In genomic region chr2L:3872283-3872682, dm6 we compare ENCODE assay signal across 1 fruit fly cellular context.
TF ChIP-seq lines count a peak whose summit lies in the region.

CG31957 (minus strand) TSS chr2L:3872458.

TF ChIP-seq in whole organism, embryonic, 481 proteins besides CTCF, POLR2A, EP300 and RAD21 (continued from another document and continues in another):
- TF ChIP-seq nerfin-2 (GFP tag; IDR thresholded peaks at IDR 0.05; lab: Robert Waterston, UW; ENCODE audit: partially characterized antibody): peak; percentile 85
- peak; percentile 28 for TF ChIP-seq CoRest (tag; optimal IDR thresholded peaks at IDR 0.05; lab: Kevin White, UChicago)
- no peak for TF ChIP-seq CG10274 (GFP tag; optimal IDR thresholded peaks at IDR 0.05; lab: Kevin White, UChicago)
- TF ChIP-seq CG17361 (GFP tag; IDR thresholded peaks at IDR 0.05; lab: Robert Waterston, UW): no peak
- no peak for TF ChIP-seq crol (GFP tag; IDR thresholded peaks at IDR 0.05; lab: Robert Waterston, UW)
- no peak for TF ChIP-seq mirr (GFP tag; optimal IDR thresholded peaks at IDR 0.05; lab: Kevin White, UChicago)
- no peak for TF ChIP-seq CG31224 (GFP tag; IDR thresholded peaks at IDR 0.05; lab: Robert Waterston, UW)
- TF ChIP-seq CG1647 (GFP tag; optimal IDR thresholded peaks at IDR 0.05; lab: Kevin White, UChicago): peak; percentile 23
- peak; percentile 74 for TF ChIP-seq Dp (GFP tag; optimal IDR thresholded peaks at IDR 0.05; lab: Kevin White, UChicago)
- no peak for TF ChIP-seq CG6175 (GFP tag; IDR thresholded peaks at IDR 0.05; lab: Robert Waterston, UW)
- peak; percentile 27 for TF ChIP-seq CG2712 (tag; optimal IDR thresholded peaks at IDR 0.05; lab: Kevin White, UChicago)
- peak; percentile 89 for TF ChIP-seq sob (GFP tag; IDR thresholded peaks at IDR 0.05; lab: Robert Waterston, UW)
- TF ChIP-seq D19B (GFP tag; optimal IDR thresholded peaks at IDR 0.05; lab: Kevin White, UChicago): no peak
- no peak for TF ChIP-seq odd (GFP tag; optimal IDR thresholded peaks at IDR 0.05; lab: Kevin White, UChicago)
- TF ChIP-seq en (GFP tag; optimal IDR thresholded peaks at IDR 0.05; lab: Kevin White, UChicago): peak; percentile 22
- no peak for TF ChIP-seq CG14965 (GFP tag; optimal IDR thresholded peaks at IDR 0.05; lab: Kevin White, UChicago; ENCODE audit: borderline replicate concordance)
- peak; percentile 41 for TF ChIP-seq CG4282 (GFP tag; optimal IDR thresholded peaks at IDR 0.05; lab: Kevin White, UChicago)
- peak; percentile 27 for TF ChIP-seq CG4854 (GFP tag; optimal IDR thresholded peaks at IDR 0.05; lab: Kevin White, UChicago)
- TF ChIP-seq tgo (GFP tag; IDR thresholded peaks at IDR 0.05; lab: Robert Waterston, UW): peak; percentile 36; the same call in 2 of the 3 replicates
- TF ChIP-seq CG3407 (GFP tag; optimal IDR thresholded peaks at IDR 0.05; lab: Kevin White, UChicago): no peak
- TF ChIP-seq CG1602 (GFP tag; optimal IDR thresholded peaks at IDR 0.05; lab: Kevin White, UChicago): peak; percentile 53
- TF ChIP-seq Dfd (GFP tag; optimal IDR thresholded peaks at IDR 0.05; lab: Kevin White, UChicago): no peak
- no peak for TF ChIP-seq CG8359 (GFP tag; optimal IDR thresholded peaks at IDR 0.05; lab: Kevin White, UChicago; ENCODE audit: borderline replicate concordance)
- peak; percentile 54 for TF ChIP-seq CG3163 (GFP tag; optimal IDR thresholded peaks at IDR 0.05; lab: Kevin White, UChicago)
- TF ChIP-seq CG5245 (GFP tag; optimal IDR thresholded peaks at IDR 0.05; lab: Kevin White, UChicago): no peak
- peak; percentile 54 for TF ChIP-seq hkb (optimal IDR thresholded peaks at IDR 0.05; lab: Kevin White, UChicago)
- TF ChIP-seq hkb (GFP tag; IDR thresholded peaks at IDR 0.05; lab: Robert Waterston, UW): peak; percentile 31; the same call in 1 of the 2 replicates
- peak; percentile 11; the same call in 1 of the 2 replicates for TF ChIP-seq CG32772 (GFP tag; IDR thresholded peaks at IDR 0.05; lab: Robert Waterston, UW)
- no peak for TF ChIP-seq CG16815 (GFP tag; optimal IDR thresholded peaks at IDR 0.05; lab: Kevin White, UChicago)
- TF ChIP-seq Nf-YA (GFP tag; IDR thresholded peaks at IDR 0.05; lab: Robert Waterston, UW): no peak
- no peak for TF ChIP-seq NK7.1 (GFP tag; optimal IDR thresholded peaks at IDR 0.05; lab: Kevin White, UChicago)
- TF ChIP-seq CG6791 (GFP tag; IDR thresholded peaks at IDR 0.05; lab: Robert Waterston, UW; ENCODE audit: partially characterized antibody): peak; percentile 90
- no peak for TF ChIP-seq cato (GFP tag; optimal IDR thresholded peaks at IDR 0.05; lab: Kevin White, UChicago; ENCODE audit: borderline replicate concordance)
- TF ChIP-seq CG12219 (GFP tag; optimal IDR thresholded peaks at IDR 0.05; lab: Kevin White, UChicago): no peak
- TF ChIP-seq chinmo (GFP tag; IDR thresholded peaks at IDR 0.05; lab: Robert Waterston, UW; ENCODE audit: partially characterized antibody): peak; percentile 74; the same call in 1 of the 4 replicates
- TF ChIP-seq CG10431 (GFP tag; optimal IDR thresholded peaks at IDR 0.05; lab: Kevin White, UChicago): no peak
- TF ChIP-seq CG7357 (GFP tag; IDR thresholded peaks at IDR 0.05; lab: Robert Waterston, UW): no peak
- peak; percentile 85 for TF ChIP-seq sna (GFP tag; IDR thresholded peaks at IDR 0.05; lab: Robert Waterston, UW; ENCODE audit: partially characterized antibody)
- TF ChIP-seq peb (GFP tag; IDR thresholded peaks at IDR 0.05; lab: Robert Waterston, UW): no peak
- TF ChIP-seq Hr51 (GFP tag; optimal IDR thresholded peaks at IDR 0.05; lab: Kevin White, UChicago): peak in 1 of 2 experiments; percentile 83
- TF ChIP-seq Lim3 (GFP tag; IDR thresholded peaks at IDR 0.05; lab: Robert Waterston, UW): no peak
- peak; percentile 52 for TF ChIP-seq Abd-B (GFP tag; optimal IDR thresholded peaks at IDR 0.05; lab: Kevin White, UChicago)
- TF ChIP-seq CG11085 (GFP tag; IDR thresholded peaks at IDR 0.05; lab: Robert Waterston, UW): peak; percentile 49
- TF ChIP-seq dimm (GFP tag; IDR thresholded peaks at IDR 0.05; lab: Robert Waterston, UW): no peak
- no peak for TF ChIP-seq abd-A (tag; optimal IDR thresholded peaks at IDR 0.05; lab: Kevin White, UChicago)
- no peak for TF ChIP-seq otp (GFP tag; IDR thresholded peaks at IDR 0.05; lab: Robert Waterston, UW)
- TF ChIP-seq trh (GFP tag; optimal IDR thresholded peaks at IDR 0.05; lab: Kevin White, UChicago): no peak
- peak; percentile 74 for TF ChIP-seq Hmr (GFP tag; optimal IDR thresholded peaks at IDR 0.05; lab: Kevin White, UChicago)
- TF ChIP-seq sisA (GFP tag; IDR thresholded peaks at IDR 0.05; lab: Robert Waterston, UW): 0 out of 2 replicates have a peak, but pooled peaks have one; percentile 13
- 0 out of 2 replicates have a peak, but pooled peaks have one; percentile 18 for TF ChIP-seq Poxn (GFP tag; IDR thresholded peaks at IDR 0.05; lab: Robert Waterston, UW)
- peak; percentile 49; the same call in 1 of the 2 replicates for TF ChIP-seq lmd (GFP tag; IDR thresholded peaks at IDR 0.05; lab: Robert Waterston, UW)
- TF ChIP-seq Dip3 (GFP tag; optimal IDR thresholded peaks at IDR 0.05; lab: Kevin White, UChicago): peak; percentile 48
- no peak for TF ChIP-seq CG9437 (GFP tag; optimal IDR thresholded peaks at IDR 0.05; lab: Kevin White, UChicago)
- no peak for TF ChIP-seq dati (GFP tag; IDR thresholded peaks at IDR 0.05; lab: Robert Waterston, UW)
- no peak for TF ChIP-seq Doc2 (GFP tag; IDR thresholded peaks at IDR 0.05; lab: Robert Waterston, UW)
- no peak for TF ChIP-seq wor (GFP tag; IDR thresholded peaks at IDR 0.05; lab: Robert Waterston, UW)
- peak; percentile 38; the same call in 1 of the 2 replicates for TF ChIP-seq ssp (GFP tag; IDR thresholded peaks at IDR 0.05; lab: Robert Waterston, UW)
- no peak for TF ChIP-seq CG13424 (tag; optimal IDR thresholded peaks at IDR 0.05; lab: Kevin White, UChicago)
- no peak for TF ChIP-seq CG11560 (tag; IDR thresholded peaks at IDR 0.05; lab: Robert Waterston, UW)
- no peak for TF ChIP-seq CG10979 (tag; optimal IDR thresholded peaks at IDR 0.05; lab: Kevin White, UChicago)
- TF ChIP-seq Sin3A (optimal IDR thresholded peaks at IDR 0.05; lab: Kevin White, UChicago): peak; percentile 86
- 0 out of 2 replicates have a peak, but pooled peaks have one; percentile 40 for TF ChIP-seq Atf6 (GFP tag; IDR thresholded peaks at IDR 0.05; lab: Robert Waterston, UW)
- TF ChIP-seq Side (GFP tag; optimal IDR thresholded peaks at IDR 0.05; lab: Kevin White, UChicago): peak; percentile 58
- peak; percentile 59 for TF ChIP-seq CG9215 (GFP tag; IDR thresholded peaks at IDR 0.05; lab: Robert Waterston, UW)
- TF ChIP-seq CG3995 (GFP tag; optimal IDR thresholded peaks at IDR 0.05; lab: Kevin White, UChicago): peak; percentile 29
- TF ChIP-seq fd96Cb (tag; optimal IDR thresholded peaks at IDR 0.05; lab: Kevin White, UChicago): no peak
- TF ChIP-seq CG13123 (GFP tag; optimal IDR thresholded peaks at IDR 0.05; lab: Kevin White, UChicago): peak; percentile 15
- peak; percentile 49 for TF ChIP-seq CG15514 (GFP tag; optimal IDR thresholded peaks at IDR 0.05; lab: Kevin White, UChicago)
- TF ChIP-seq CG7372 (GFP tag; IDR thresholded peaks at IDR 0.05; lab: Robert Waterston, UW): no peak
- TF ChIP-seq dmrt99B (tag; optimal IDR thresholded peaks at IDR 0.05; lab: Kevin White, UChicago): no peak
- no peak for TF ChIP-seq ttk (GFP tag; IDR thresholded peaks at IDR 0.05; lab: Robert Waterston, UW)
- no peak for TF ChIP-seq CG18764 (GFP tag; optimal IDR thresholded peaks at IDR 0.05; lab: Kevin White, UChicago)
- peak; percentile 74 to 97 for TF ChIP-seq crp (GFP tag; optimal IDR thresholded peaks at IDR 0.05; lab: Kevin White, UChicago)
- TF ChIP-seq maf-S (GFP tag; optimal IDR thresholded peaks at IDR 0.05; lab: Kevin White, UChicago): peak; percentile 71
- TF ChIP-seq CG12071 (GFP tag; optimal IDR thresholded peaks at IDR 0.05; lab: Kevin White, UChicago): no peak
- peak; percentile 4 for TF ChIP-seq twi (tag; optimal IDR thresholded peaks at IDR 0.05; lab: Kevin White, UChicago)
- no peak for TF ChIP-seq toy (GFP tag; IDR thresholded peaks at IDR 0.05; lab: Robert Waterston, UW)
- peak; percentile 29; the same call in 1 of the 2 replicates for TF ChIP-seq seq (GFP tag; IDR thresholded peaks at IDR 0.05; lab: Robert Waterston, UW)
- no peak for TF ChIP-seq CG12236 (GFP tag; optimal IDR thresholded peaks at IDR 0.05; lab: Kevin White, UChicago)
- TF ChIP-seq NFAT (GFP tag; IDR thresholded peaks at IDR 0.05; lab: Robert Waterston, UW): peak; percentile 76
- no peak for TF ChIP-seq CG18599 (GFP tag; optimal IDR thresholded peaks at IDR 0.05; lab: Kevin White, UChicago)
- TF ChIP-seq ac (GFP tag; optimal IDR thresholded peaks at IDR 0.05; lab: Kevin White, UChicago): no peak
- TF ChIP-seq tio (GFP tag; optimal IDR thresholded peaks at IDR 0.05; lab: Kevin White, UChicago): no peak
- no peak for TF ChIP-seq emc (GFP tag; optimal IDR thresholded peaks at IDR 0.05; lab: Kevin White, UChicago)
- no peak for TF ChIP-seq da (GFP tag; optimal IDR thresholded peaks at IDR 0.05; lab: Kevin White, UChicago)
- TF ChIP-seq Ravus (GFP tag; IDR thresholded peaks at IDR 0.05; lab: Robert Waterston, UW): no peak
- no peak for TF ChIP-seq B-H1 (GFP tag; IDR thresholded peaks at IDR 0.05; lab: Robert Waterston, UW)
- TF ChIP-seq CG4730 (GFP tag; IDR thresholded peaks at IDR 0.05; lab: Robert Waterston, UW): no peak
- peak; percentile 95 for TF ChIP-seq CG34224 (GFP tag; IDR thresholded peaks at IDR 0.05; lab: Robert Waterston, UW; ENCODE audit: partially characterized antibody)
- TF ChIP-seq zen (tag; optimal IDR thresholded peaks at IDR 0.05; lab: Kevin White, UChicago): peak; percentile 21
- no peak for TF ChIP-seq gsb-n (tag; optimal IDR thresholded peaks at IDR 0.05; lab: Kevin White, UChicago)
- TF ChIP-seq fd3F (GFP tag; optimal IDR thresholded peaks at IDR 0.05; lab: Kevin White, UChicago): no peak
- no peak for TF ChIP-seq stc (GFP tag; IDR thresholded peaks at IDR 0.05; lab: Robert Waterston, UW)
- no peak for TF ChIP-seq CG3726 (GFP tag; IDR thresholded peaks at IDR 0.05; lab: Robert Waterston, UW)
- TF ChIP-seq Hr3 (GFP tag; optimal IDR thresholded peaks at IDR 0.05; lab: Kevin White, UChicago): peak; percentile 49
- peak; percentile 29 for TF ChIP-seq pnt (GFP tag; optimal IDR thresholded peaks at IDR 0.05; lab: Kevin White, UChicago)
- TF ChIP-seq Trl (optimal IDR thresholded peaks at IDR 0.05; lab: Kevin White, UChicago): no peak
- peak; percentile 58 for TF ChIP-seq Trl (GFP tag; optimal IDR thresholded peaks at IDR 0.05; lab: Kevin White, UChicago)
- no peak for TF ChIP-seq CG6654 (GFP tag; optimal IDR thresholded peaks at IDR 0.05; lab: Kevin White, UChicago)
- peak; percentile 49 for TF ChIP-seq CG13624 (GFP tag; optimal IDR thresholded peaks at IDR 0.05; lab: Kevin White, UChicago)
- peak; percentile 75 for TF ChIP-seq chn (GFP tag; optimal IDR thresholded peaks at IDR 0.05; lab: Kevin White, UChicago)
- peak; percentile 94 for TF ChIP-seq Bgb (GFP tag; IDR thresholded peaks at IDR 0.05; lab: Robert Waterston, UW; ENCODE audit: partially characterized antibody)
- TF ChIP-seq CG12744 (GFP tag; optimal IDR thresholded peaks at IDR 0.05; lab: Kevin White, UChicago): no peak
- no peak for TF ChIP-seq CG5180 (GFP tag; optimal IDR thresholded peaks at IDR 0.05; lab: Kevin White, UChicago)
- no peak for TF ChIP-seq ATbp (GFP tag; optimal IDR thresholded peaks at IDR 0.05; lab: Kevin White, UChicago)
- peak; percentile 51 for TF ChIP-seq wdn (GFP tag; IDR thresholded peaks at IDR 0.05; lab: Robert Waterston, UW)
- no peak for TF ChIP-seq CG18476 (GFP tag; optimal IDR thresholded peaks at IDR 0.05; lab: Kevin White, UChicago)
- TF ChIP-seq jing (GFP tag; optimal IDR thresholded peaks at IDR 0.05; lab: Kevin White, UChicago): no peak
- TF ChIP-seq Ada2b (GFP tag; IDR thresholded peaks at IDR 0.05; lab: Robert Waterston, UW): no peak
- no peak for TF ChIP-seq pan (optimal IDR thresholded peaks at IDR 0.05; lab: Kevin White, UChicago)
- peak in 1 of 2 experiments; percentile 53 for TF ChIP-seq pan (GFP tag; optimal IDR thresholded peaks at IDR 0.05 in 1 of 2, IDR thresholded peaks at IDR 0.05 in 1 of 2)
- no peak for TF ChIP-seq Fer2 (tag; optimal IDR thresholded peaks at IDR 0.05; lab: Kevin White, UChicago)
- TF ChIP-seq ash1 (GFP tag; optimal IDR thresholded peaks at IDR 0.05; lab: Kevin White, UChicago): no peak
- peak; percentile 19 for TF ChIP-seq CG16863 (GFP tag; optimal IDR thresholded peaks at IDR 0.05; lab: Kevin White, UChicago)
- TF ChIP-seq slp2 (GFP tag; optimal IDR thresholded peaks at IDR 0.05; lab: Kevin White, UChicago): peak; percentile 1
- TF ChIP-seq ftz-f1 (GFP tag; optimal IDR thresholded peaks at IDR 0.05; lab: Kevin White, UChicago): no peak
- peak; percentile 93 for TF ChIP-seq CG16813 (GFP tag; IDR thresholded peaks at IDR 0.05; lab: Robert Waterston, UW; ENCODE audit: partially characterized antibody)
- peak; percentile 20 for TF ChIP-seq CG17186 (GFP tag; optimal IDR thresholded peaks at IDR 0.05; lab: Kevin White, UChicago)
- TF ChIP-seq CG13287 (GFP tag; IDR thresholded peaks at IDR 0.05; lab: Robert Waterston, UW; ENCODE audit: partially characterized antibody): peak; percentile 91
- TF ChIP-seq Awh (GFP tag; IDR thresholded peaks at IDR 0.05; lab: Robert Waterston, UW): no peak
- TF ChIP-seq B-H2 (GFP tag; optimal IDR thresholded peaks at IDR 0.05; lab: Kevin White, UChicago): peak; percentile 23
- peak; percentile 63; the same call in 1 of the 3 replicates for TF ChIP-seq zfh1 (GFP tag; IDR thresholded peaks at IDR 0.05; lab: Robert Waterston, UW)
- TF ChIP-seq CG3847 (GFP tag; IDR thresholded peaks at IDR 0.05; lab: Robert Waterston, UW): peak; percentile 86
- TF ChIP-seq CG10267 (tag; optimal IDR thresholded peaks at IDR 0.05; lab: Kevin White, UChicago): peak; percentile 95
- TF ChIP-seq CG1832 (GFP tag; optimal IDR thresholded peaks at IDR 0.05; lab: Kevin White, UChicago): no peak
- peak; percentile 63 for TF ChIP-seq luna (GFP tag; optimal IDR thresholded peaks at IDR 0.05; lab: Kevin White, UChicago)
- peak; percentile 33 for TF ChIP-seq Atf3 (GFP tag; optimal IDR thresholded peaks at IDR 0.05; lab: Kevin White, UChicago)
- peak; percentile 57 for TF ChIP-seq CG32532 (GFP tag; IDR thresholded peaks at IDR 0.05; lab: Robert Waterston, UW)
- TF ChIP-seq H15 (GFP tag; IDR thresholded peaks at IDR 0.05; lab: Robert Waterston, UW): no peak
- TF ChIP-seq pfk (GFP tag; optimal IDR thresholded peaks at IDR 0.05; lab: Kevin White, UChicago): no peak
- no peak for TF ChIP-seq CG8478 (optimal IDR thresholded peaks at IDR 0.05; lab: Kevin White, UChicago)
- TF ChIP-seq bcd (GFP tag; optimal IDR thresholded peaks at IDR 0.05; lab: Kevin White, UChicago): peak; percentile 22
- no peak for TF ChIP-seq Fer1 (GFP tag; optimal IDR thresholded peaks at IDR 0.05; lab: Kevin White, UChicago)
